Fruit fly (Drosophila melanogaster): ENCODE data around the gene CG32726.

DNA sequence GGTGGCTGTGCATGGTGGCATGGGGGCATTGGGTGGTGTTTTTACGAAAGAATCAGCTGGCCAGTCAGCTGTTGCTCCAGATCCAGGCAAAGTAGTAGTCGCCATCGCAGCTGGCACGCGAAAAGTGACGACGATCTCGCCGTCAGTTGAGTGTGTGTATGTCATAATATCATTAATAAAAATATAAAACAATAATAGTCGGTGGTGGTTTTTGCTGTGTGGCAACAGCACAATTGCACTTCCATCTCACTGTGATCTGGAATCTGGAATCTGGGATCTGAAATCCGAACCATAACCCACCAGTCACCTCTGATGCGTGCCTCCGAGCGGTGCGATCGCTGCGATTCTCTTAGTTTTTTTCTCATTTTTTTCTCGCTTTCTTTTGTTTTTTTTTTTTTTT is 7.2 kb downstream of the CG32726 start, which contains the start of gene rumpel:
- no peak for TF ChIP-seq CTCF (optimal IDR thresholded peaks at IDR 0.05)
- TF ChIP-seq CG8478 (optimal IDR thresholded peaks at IDR 0.05): no peak

All from S2 (cell line).